Fruit fly (Drosophila melanogaster) Kc167 (cell line): ENCODE data around the gene CG43317.

ENCODE experiments used
- Myc ChIP-seq: fragments of >200 bp; optimal IDR thresholded peaks from 2 replicates; lab custom pipeline; 2017; ENCODE audit warnings: missing external identifiers
- h ChIP-seq: fragments of >200 bp; optimal IDR thresholded peaks from 3 replicates; lab custom pipeline; 2018; ENCODE audit warnings: missing external identifiers
- psq ChIP-seq: fragments of >200 bp; optimal IDR thresholded peaks from 2 replicates; lab custom pipeline; 2017; ENCODE audit warnings: missing external identifiers

DNA sequence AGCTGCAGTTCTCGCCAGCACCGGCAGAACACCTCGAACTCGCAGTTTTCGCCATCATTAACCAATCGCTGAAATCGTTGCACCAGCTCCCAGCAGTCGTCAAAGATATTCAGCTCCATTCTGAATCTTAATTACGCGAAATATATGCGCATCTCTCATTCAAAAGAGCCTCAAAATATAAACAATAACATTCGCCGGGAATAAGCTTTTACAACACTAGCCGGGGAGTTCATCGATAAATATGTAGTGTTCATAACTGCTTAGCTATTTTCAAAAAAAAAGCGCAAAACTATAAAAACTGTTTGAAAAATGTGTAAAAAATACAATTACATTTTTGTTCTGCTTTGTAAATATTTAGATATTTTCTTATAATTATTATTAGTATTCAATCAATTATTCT, 5.1 kb upstream of the CG43317 start, which contains the start of gene Pbp45:
- TF ChIP-seq psq (lab: Kevin White, UChicago) (no peak), Myc (lab: Kevin White, UChicago) (no peak), h (lab: Kevin White, UChicago) (no peak)
